Worm (Caenorhabditis elegans): ENCODE data around the gene F55H2.5.

DNA sequence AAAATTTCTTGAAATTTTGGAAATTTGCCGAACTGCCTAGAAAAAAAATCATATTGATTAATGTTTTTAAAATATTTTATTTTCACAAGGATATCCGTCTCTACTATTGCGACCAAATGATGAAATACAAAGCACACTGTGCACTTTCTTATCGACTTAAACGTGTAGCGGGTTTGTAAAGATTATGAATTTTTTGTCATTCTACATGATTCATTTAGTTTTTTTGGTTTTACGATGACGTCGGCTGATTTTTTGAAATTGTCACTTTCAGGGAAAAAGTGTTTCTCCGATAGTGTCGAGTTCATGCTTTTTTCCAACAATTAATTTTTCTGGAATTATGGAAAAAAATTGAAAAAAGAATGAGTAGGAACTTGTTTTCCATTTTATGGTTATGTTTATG lies 34.7 kb upstream of the F55H2.5 start:
- no peak for TF ChIP-seq mml-1 (tag; optimal IDR thresholded peaks at IDR 0.05)
- no peak for TF ChIP-seq nfya-1 (tag; optimal IDR thresholded peaks at IDR 0.05; ENCODE audit: insufficient read depth)
